Worm (Caenorhabditis elegans) whole organism, young adult: ENCODE data around the gene col-168.

ENCODE experiments used
- F39B2.1 ChIP-seq: fragments of 200-800 bp; sonication (Bioruptor generic); IDR thresholded peaks from 2 replicates; pipeline ENCODE4 v1.3.6; 2022; ENCODE audit warnings: missing genetic modification reagents, missing genetic modification characterization, missing compliant biosample characterization
- Y53F4B.3 ChIP-seq: fragments of 200-800 bp; sonication (Bioruptor generic); IDR thresholded peaks from 2 replicates; pipeline ENCODE4 v1.3.6; 2022; ENCODE audit warnings: missing genetic modification reagents, missing genetic modification characterization, missing compliant biosample characterization
- aptf-3 ChIP-seq: fragments of 200-800 bp; sonication (Bioruptor generic); IDR thresholded peaks from 2 replicates; pipeline ENCODE4 v1.3.6; 2022; ENCODE audit warnings: missing genetic modification characterization, missing compliant biosample characterization
- dpff-1 ChIP-seq: sonication (generic microtip); optimal IDR thresholded peaks from 2 replicates; lab custom pipeline; 2017; ENCODE audit warnings: mild to moderate bottlenecking, missing genetic modification characterization, missing compliant biosample characterization
- mes-4 ChIP-seq: sonication (generic microtip); optimal IDR thresholded peaks from 2 replicates; lab custom pipeline; 2016; ENCODE audit warnings: missing genotype, missing genetic modification characterization, missing compliant biosample characterization
- nfya-1 ChIP-seq: sonication (generic microtip); optimal IDR thresholded peaks from 2 replicates; lab custom pipeline; 2017; ENCODE audit warnings: antibody characterized with exemption, missing compliant biosample characterization, missing genetic modification characterization, borderline replicate concordance; ENCODE audit not compliant: insufficient read depth
- pha-4 ChIP-seq: fragments of 150-350 bp; sonication (generic microtip); optimal IDR thresholded peaks from 2 replicates; lab custom pipeline; 2014; ENCODE audit warnings: missing biosample characterization, missing genetic modification reagents, missing genetic modification characterization
- snpc-1.3 ChIP-seq: sonication (generic microtip); optimal IDR thresholded peaks from 2 replicates; lab custom pipeline; 2017; ENCODE audit warnings: missing genetic modification characterization, mild to moderate bottlenecking, missing compliant biosample characterization, antibody characterized with exemption, moderate library complexity, missing genotype, missing genetic modification reagents; ENCODE audit not compliant: insufficient read depth
- snpc-3.4 ChIP-seq: sonication (generic microtip); optimal IDR thresholded peaks from 2 replicates; lab custom pipeline; 2017; ENCODE audit warnings: missing genetic modification characterization, mild to moderate bottlenecking, missing compliant biosample characterization, antibody characterized with exemption, moderate library complexity, missing genotype, missing genetic modification reagents
- snpc-4 ChIP-seq, 5 experiments: fragments of 150-350 bp in 1 of 5; sonication (generic microtip) in 4 of 5; optimal IDR thresholded peaks; 2 replicates each; lab custom pipeline; 2014 to 2018; ENCODE audit warnings: missing genetic modification characterization in 5 of 5, missing biosample characterization in 3 of 5, antibody characterized with exemption in 2 of 5, mild to moderate bottlenecking in 2 of 5, missing compliant biosample characterization in 2 of 5, missing genotype in 2 of 5, moderate library complexity in 2 of 5, missing genetic modification reagents in 1 of 5
- sptf-2 ChIP-seq: fragments of 200-800 bp; sonication (Bioruptor generic); optimal IDR thresholded peaks from 2 replicates; lab custom pipeline; 2018; ENCODE audit warnings: mild to moderate bottlenecking, missing genetic modification characterization, missing compliant biosample characterization
- unc-62 ChIP-seq: fragments of 150-350 bp; optimal IDR thresholded peaks from 2 replicates; lab custom pipeline; 2014; ENCODE audit warnings: missing biosample characterization, missing genetic modification reagents, missing genetic modification characterization
- ztf-25 ChIP-seq: fragments of 200-800 bp; sonication (Bioruptor generic); IDR thresholded peaks from 2 replicates; pipeline ENCODE4 v1.3.6; 2022; ENCODE audit warnings: missing genetic modification reagents, missing genetic modification characterization, missing compliant biosample characterization

DNA sequence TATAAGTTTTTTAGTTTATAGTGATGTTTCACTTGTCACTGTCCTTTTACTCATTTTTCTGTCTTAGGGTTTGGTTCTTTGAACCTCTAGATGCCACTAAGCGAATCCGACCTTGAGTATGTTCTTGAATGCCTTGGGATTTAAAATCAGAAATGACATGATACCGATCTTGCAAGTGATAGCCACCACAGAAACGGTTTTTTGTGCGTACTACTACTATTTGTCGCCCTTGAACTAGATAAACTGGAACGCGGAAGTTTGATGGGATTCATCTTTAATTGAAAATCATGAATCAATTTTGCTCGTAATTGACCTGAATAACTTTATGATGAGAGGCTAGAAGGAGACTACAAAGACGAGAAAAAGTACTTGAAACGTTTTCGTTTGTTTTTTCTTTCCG is 7.4 kb upstream of the col-168 start:
- TF ChIP-seq mes-4 (tag; lab: Kevin White, UChicago): no peak
- TF ChIP-seq F39B2.1: no peak
- TF ChIP-seq aptf-3 (GFP tag; lab: Robert Waterston, UW): no peak
- TF ChIP-seq Y53F4B.3 (GFP tag; lab: Robert Waterston, UW): no peak
- no peak for TF ChIP-seq dpff-1 (tag; lab: Kevin White, UChicago)
- TF ChIP-seq ztf-25 (GFP tag; lab: Robert Waterston, UW): no peak
- no peak for TF ChIP-seq sptf-2 (GFP tag; lab: Kevin White, UChicago)
- no peak for TF ChIP-seq snpc-3.4 (tag; lab: Kevin White, UChicago)
- no peak for TF ChIP-seq pha-4
- TF ChIP-seq unc-62: no peak
- TF ChIP-seq snpc-1.3: no peak
- no peak for TF ChIP-seq nfya-1
- no peak for TF ChIP-seq snpc-4 (GFP tag; optimal IDR thresholded peaks at IDR 0.05; lab: Kevin White, UChicago)
- TF ChIP-seq snpc-4 (tag; optimal IDR thresholded peaks at IDR 0.05; lab: Kevin White, UChicago): no peak
